Fruit fly (Drosophila melanogaster) whole organism, prepupa: ENCODE measurements around the gene CG32248.

Experiments used
- CG10631 ChIP-seq: fragments of 200-800 bp; sonication (Bioruptor generic); optimal IDR thresholded peaks from 2 replicates; lab custom pipeline; 2016; ENCODE audit warnings: missing biosample characterization, missing genetic modification characterization
- Gug ChIP-seq: fragments of 200-800 bp; sonication (Bioruptor generic); IDR thresholded peaks from 2 replicates; pipeline ENCODE4 v1.3.6; 2022; ENCODE audit warnings: missing biosample characterization, missing genetic modification characterization
- Hr38 ChIP-seq: sonication (Bioruptor generic); optimal IDR thresholded peaks from 2 replicates; lab custom pipeline; 2016; ENCODE audit warnings: missing biosample characterization, missing genetic modification characterization
- acj6 ChIP-seq: fragments of 200-800 bp; sonication (Bioruptor generic); optimal IDR thresholded peaks from 3 replicates; lab custom pipeline; 2016; ENCODE audit warnings: missing biosample characterization, missing genetic modification characterization

DNA sequence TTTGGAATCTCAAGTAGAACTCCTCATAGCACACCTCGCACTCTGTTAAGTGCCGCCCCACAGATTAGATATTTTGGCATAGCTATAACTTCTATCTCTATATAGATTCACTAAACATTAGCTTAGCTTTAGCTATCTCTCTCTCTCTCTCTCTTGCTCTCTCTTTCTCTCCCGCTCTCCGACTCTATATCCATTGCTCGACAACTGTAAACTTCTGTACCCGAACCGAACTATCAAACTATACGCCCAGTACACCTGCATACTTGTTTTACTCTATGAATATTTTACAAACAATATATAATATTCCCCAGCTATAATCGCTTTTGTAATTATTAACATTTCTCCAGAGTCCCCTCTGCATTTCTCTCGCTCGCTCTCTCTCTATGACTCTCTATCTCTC lies 41.2 kb upstream of the CG32248 start:
- no peak for TF ChIP-seq Hr38 (GFP tag; lab: Kevin White, UChicago)
- TF ChIP-seq acj6 (GFP tag; lab: Kevin White, UChicago), result no peak
- no peak for TF ChIP-seq CG10631 (GFP tag; lab: Kevin White, UChicago)
- no peak for TF ChIP-seq Gug (GFP tag; lab: Robert Waterston, UW)
